Fruit fly (Drosophila melanogaster) whole organism, embryonic: Measurements from ENCODE around the gene CG13002.

Source experiments
- Atf-2 ChIP-seq: fragments of 200-800 bp; sonication (Bioruptor generic); optimal IDR thresholded peaks from 2 replicates; lab custom pipeline; 2016; ENCODE audit warnings: missing biosample characterization, missing genetic modification characterization
- B-H2 ChIP-seq: fragments of 200-800 bp; sonication (Bioruptor generic); optimal IDR thresholded peaks from 2 replicates; lab custom pipeline; 2018; ENCODE audit warnings: missing biosample characterization, mild to moderate bottlenecking, missing genetic modification characterization
- Bgb ChIP-seq: fragments of 200-800 bp; sonication (Bioruptor generic); IDR thresholded peaks from 2 replicates; pipeline ENCODE4 v1.3.6; 2022; ENCODE audit warnings: missing biosample characterization, missing genetic modification characterization; ENCODE audit not compliant: partially characterized antibody
- Blimp-1 ChIP-seq: fragments of 200-800 bp; sonication (Bioruptor generic); optimal IDR thresholded peaks from 3 replicates; lab custom pipeline; 2018; ENCODE audit warnings: missing biosample characterization, missing genetic modification characterization, mild to moderate bottlenecking, moderate library complexity, missing genetic modification reagents
- BtbVII ChIP-seq: fragments of 200-800 bp; sonication (Bioruptor generic); optimal IDR thresholded peaks from 3 replicates; lab custom pipeline; 2017; ENCODE audit warnings: missing biosample characterization, mild to moderate bottlenecking, missing genetic modification characterization
- C15 ChIP-seq: fragments of 200-800 bp; sonication (Bioruptor generic); IDR thresholded peaks from 3 replicates; pipeline ENCODE4 v1.3.6; 2022; ENCODE audit warnings: missing biosample characterization, missing genetic modification characterization
- CG10654 ChIP-seq: fragments of 200-800 bp; sonication (Bioruptor generic); optimal IDR thresholded peaks from 2 replicates; lab custom pipeline; 2016; ENCODE audit warnings: missing biosample characterization, missing genetic modification characterization
- CG11696 ChIP-seq: fragments of 200-800 bp; sonication (Bioruptor generic); IDR thresholded peaks from 2 replicates; pipeline ENCODE4 v1.3.6; 2022; ENCODE audit warnings: missing biosample characterization, missing genetic modification characterization
- CG13775 ChIP-seq: fragments of 200-800 bp; sonication (Bioruptor generic); optimal IDR thresholded peaks from 3 replicates; lab custom pipeline; 2017; ENCODE audit warnings: missing biosample characterization, mild to moderate bottlenecking, missing genetic modification characterization
- CG15011 ChIP-seq: fragments of 200-800 bp; sonication (Bioruptor generic); optimal IDR thresholded peaks from 3 replicates; lab custom pipeline; 2018; ENCODE audit warnings: missing biosample characterization, mild to moderate bottlenecking, missing genetic modification characterization
- CG1529 ChIP-seq: fragments of 200-800 bp; sonication (Bioruptor generic); optimal IDR thresholded peaks from 3 replicates; lab custom pipeline; 2018; ENCODE audit warnings: missing biosample characterization, missing genetic modification characterization
- CG15601 ChIP-seq: fragments of 200-800 bp; sonication (Bioruptor generic); optimal IDR thresholded peaks from 3 replicates; lab custom pipeline; 2019; ENCODE audit warnings: missing biosample characterization, mild to moderate bottlenecking, missing genetic modification characterization, moderate library complexity
- CG16863 ChIP-seq: fragments of 200-800 bp; sonication (Bioruptor generic); optimal IDR thresholded peaks from 3 replicates; lab custom pipeline; 2016; ENCODE audit warnings: missing biosample characterization, missing genetic modification characterization
- CG17186 ChIP-seq: fragments of 200-800 bp; sonication (Bioruptor generic); optimal IDR thresholded peaks from 3 replicates; lab custom pipeline; 2017; ENCODE audit warnings: missing biosample characterization, missing genetic modification reagents, missing genetic modification characterization
- CG17829 ChIP-seq: fragments of 200-800 bp; optimal IDR thresholded peaks from 2 replicates; lab custom pipeline; 2019; ENCODE audit warnings: missing biosample characterization, mild to moderate bottlenecking, missing genetic modification characterization, moderate library complexity
- CG18599 ChIP-seq: fragments of 200-800 bp; sonication (Bioruptor generic); optimal IDR thresholded peaks from 3 replicates; lab custom pipeline; 2017; ENCODE audit warnings: missing biosample characterization, missing genetic modification characterization, mild to moderate bottlenecking, moderate library complexity, missing genetic modification reagents
- CG2116 ChIP-seq: fragments of 200-800 bp; sonication (Bioruptor generic); optimal IDR thresholded peaks from 3 replicates; lab custom pipeline; 2018; ENCODE audit warnings: missing biosample characterization, mild to moderate bottlenecking, missing genetic modification characterization
- CG3838 ChIP-seq: fragments of 200-800 bp; sonication (Bioruptor generic); optimal IDR thresholded peaks from 3 replicates; lab custom pipeline; 2016; ENCODE audit warnings: missing biosample characterization, missing genetic modification characterization
- CG6765 ChIP-seq: fragments of 200-800 bp; sonication (Bioruptor generic); optimal IDR thresholded peaks from 3 replicates; lab custom pipeline; 2017; ENCODE audit warnings: missing biosample characterization, mild to moderate bottlenecking, missing genetic modification characterization
- CG8290 ChIP-seq, 3 experiments: fragments of 200-800 bp; sonication (Bioruptor generic); optimal IDR thresholded peaks; 2 replicates each; lab custom pipeline; 2016 to 2019; ENCODE audit warnings: missing biosample characterization in 3 of 3, missing genetic modification characterization in 3 of 3, mild to moderate bottlenecking in 2 of 3, moderate library complexity in 1 of 3
- CG8924 ChIP-seq: fragments of 200-800 bp; optimal IDR thresholded peaks from 3 replicates; lab custom pipeline; 2019; ENCODE audit warnings: missing biosample characterization, mild to moderate bottlenecking, missing genetic modification characterization, moderate library complexity
- Chrac-16 ChIP-seq: fragments of 200-800 bp; sonication (Bioruptor generic); optimal IDR thresholded peaks from 3 replicates; lab custom pipeline; 2016; ENCODE audit warnings: missing biosample characterization, missing genetic modification characterization
- Dip3 ChIP-seq: fragments of 200-800 bp; sonication (Bioruptor generic); optimal IDR thresholded peaks from 3 replicates; lab custom pipeline; 2016; ENCODE audit warnings: missing biosample characterization, missing genetic modification characterization
- Drgx ChIP-seq: fragments of 200-800 bp; sonication (Bioruptor generic); IDR thresholded peaks from 2 replicates; pipeline ENCODE4 v1.3.6; 2022; ENCODE audit warnings: missing biosample characterization, missing genetic modification characterization
- Fer2 ChIP-seq: fragments of 200-800 bp; sonication (Bioruptor generic); optimal IDR thresholded peaks from 2 replicates; lab custom pipeline; 2018; ENCODE audit warnings: missing biosample characterization, mild to moderate bottlenecking, missing genetic modification characterization, moderate library complexity
- HLH3B ChIP-seq: fragments of 200-800 bp; sonication (Bioruptor generic); IDR thresholded peaks from 2 replicates; pipeline ENCODE4 v1.3.6; 2022; ENCODE audit warnings: missing biosample characterization, missing genetic modification characterization
- NC2β ChIP-seq: fragments of 200-800 bp; sonication (Bioruptor generic); optimal IDR thresholded peaks from 2 replicates; lab custom pipeline; 2016; ENCODE audit warnings: missing biosample characterization, missing genetic modification characterization
- Oli ChIP-seq: fragments of 200-800 bp; sonication (Bioruptor generic); optimal IDR thresholded peaks from 2 replicates; lab custom pipeline; 2018; ENCODE audit warnings: missing biosample characterization, mild to moderate bottlenecking, missing genetic modification characterization, moderate library complexity
- Ptx1 ChIP-seq: fragments of 200-800 bp; sonication (Bioruptor generic); IDR thresholded peaks from 2 replicates; pipeline ENCODE4 v1.3.6; 2022; ENCODE audit warnings: missing biosample characterization, missing genetic modification characterization
- Rfx ChIP-seq: fragments of 200-800 bp; sonication (Bioruptor generic); IDR thresholded peaks from 2 replicates; pipeline ENCODE4 v1.3.6; 2022; ENCODE audit warnings: missing biosample characterization, missing genetic modification characterization
- Ssrp ChIP-seq: fragments of 200-800 bp; sonication (Bioruptor generic); optimal IDR thresholded peaks from 2 replicates; lab custom pipeline; 2018; ENCODE audit warnings: missing biosample characterization, mild to moderate bottlenecking, missing genetic modification characterization, moderate library complexity
- Usf ChIP-seq: fragments of 200-800 bp; sonication (Bioruptor generic); optimal IDR thresholded peaks from 2 replicates; lab custom pipeline; 2017; ENCODE audit warnings: missing genotype, missing biosample characterization, missing genetic modification characterization
- abd-A ChIP-seq: fragments of 200-800 bp; sonication (Bioruptor generic); optimal IDR thresholded peaks from 3 replicates; lab custom pipeline; 2019; ENCODE audit warnings: missing biosample characterization, mild to moderate bottlenecking, missing genetic modification characterization, moderate library complexity
- bigmax ChIP-seq: fragments of 200-800 bp; sonication (Bioruptor generic); optimal IDR thresholded peaks from 2 replicates; lab custom pipeline; 2018; ENCODE audit warnings: missing biosample characterization, mild to moderate bottlenecking, missing genetic modification characterization
- bowl ChIP-seq: fragments of 200-800 bp; sonication (Bioruptor generic); IDR thresholded peaks from 2 replicates; pipeline ENCODE4 v1.3.6; 2022; ENCODE audit warnings: missing biosample characterization, missing genetic modification characterization
- crp ChIP-seq, 2 experiments: fragments of 200-800 bp; sonication (Bioruptor generic); optimal IDR thresholded peaks; 2 replicates in 1 of 2; 3 replicates in 1 of 2; lab custom pipeline; 2017; ENCODE audit warnings: missing biosample characterization in 2 of 2, missing genetic modification characterization in 2 of 2, mild to moderate bottlenecking in 1 of 2, moderate library complexity in 1 of 2
- dmrt11E ChIP-seq: fragments of 200-800 bp; sonication (Bioruptor generic); optimal IDR thresholded peaks from 3 replicates; lab custom pipeline; 2018; ENCODE audit warnings: missing biosample characterization, mild to moderate bottlenecking, missing genetic modification characterization, moderate library complexity
- eyg ChIP-seq: fragments of 200-800 bp; sonication (Bioruptor generic); optimal IDR thresholded peaks from 3 replicates; lab custom pipeline; 2016; ENCODE audit warnings: missing biosample characterization, missing genetic modification characterization
- fru ChIP-seq: fragments of >200 bp; optimal IDR thresholded peaks from 2 replicates; lab custom pipeline; 2017
- hth ChIP-seq: fragments of >200 bp; optimal IDR thresholded peaks from 2 replicates; lab custom pipeline; 2017; ENCODE audit warnings: inconsistent platforms
- lola ChIP-seq, 3 experiments: fragments of >200 bp in 2 of 3; fragments of 200-800 bp in 1 of 3; sonication (Bioruptor generic) in 1 of 3; optimal IDR thresholded peaks; 2 replicates each; lab custom pipeline; 2017 to 2019; ENCODE audit warnings: missing biosample characterization in 3 of 3, missing genetic modification characterization in 3 of 3, mild to moderate bottlenecking in 1 of 3, moderate library complexity in 1 of 3
- maf-S ChIP-seq: fragments of 200-800 bp; sonication (Bioruptor generic); optimal IDR thresholded peaks from 2 replicates; lab custom pipeline; 2016; ENCODE audit warnings: missing biosample characterization, missing genetic modification characterization
- mirr ChIP-seq: fragments of 200-800 bp; sonication (Bioruptor generic); optimal IDR thresholded peaks from 3 replicates; lab custom pipeline; 2018; ENCODE audit warnings: missing biosample characterization, mild to moderate bottlenecking, missing genetic modification characterization
- org-1 ChIP-seq: fragments of 200-800 bp; sonication (Bioruptor generic); optimal IDR thresholded peaks from 2 replicates; lab custom pipeline; 2017; ENCODE audit warnings: missing biosample characterization, missing genetic modification characterization
- pfk ChIP-seq: fragments of 200-800 bp; sonication (Bioruptor generic); optimal IDR thresholded peaks from 2 replicates; lab custom pipeline; 2018; ENCODE audit warnings: missing biosample characterization, mild to moderate bottlenecking, missing genetic modification characterization, moderate library complexity
- scrt ChIP-seq: fragments of 200-800 bp; sonication (Bioruptor generic); optimal IDR thresholded peaks from 2 replicates; lab custom pipeline; 2018; ENCODE audit warnings: missing biosample characterization, mild to moderate bottlenecking, missing genetic modification characterization, moderate library complexity
- sima ChIP-seq: fragments of 200-800 bp; sonication (Bioruptor generic); optimal IDR thresholded peaks from 2 replicates; lab custom pipeline; 2016; ENCODE audit warnings: missing biosample characterization, missing genetic modification characterization
- slbo ChIP-seq: fragments of 200-800 bp; sonication (Bioruptor generic); IDR thresholded peaks from 2 replicates; pipeline ENCODE4 v1.3.6; 2022; ENCODE audit warnings: missing biosample characterization, missing genetic modification characterization
- tup ChIP-seq: fragments of 200-800 bp; sonication (Bioruptor generic); optimal IDR thresholded peaks from 2 replicates; lab custom pipeline; 2016; ENCODE audit warnings: missing biosample characterization, mild to moderate bottlenecking, missing genetic modification characterization, moderate library complexity
- unpg ChIP-seq: fragments of 200-800 bp; sonication (Bioruptor generic); optimal IDR thresholded peaks from 3 replicates; lab custom pipeline; 2018; ENCODE audit warnings: missing biosample characterization, mild to moderate bottlenecking, missing genetic modification characterization, moderate library complexity
- zfh2 ChIP-seq: fragments of 200-800 bp; sonication (Bioruptor generic); optimal IDR thresholded peaks from 2 replicates; lab custom pipeline; 2016; ENCODE audit warnings: missing biosample characterization, missing genetic modification characterization

CG13002 gene

dm6 chrX:16873053-16873452 lies 16.6 kb upstream of the CG13002 start (continued):
- TF ChIP-seq abd-A (tag; lab: Kevin White, UChicago) (no peak), bowl (no peak), BtbVII (GFP tag; lab: Kevin White, UChicago) (no peak), hth (no peak), CG1529 (peak; percentile 10), Atf-2 (GFP tag; lab: Kevin White, UChicago) (no peak), dmrt11E (peak; percentile 16), scrt (GFP tag; lab: Kevin White, UChicago) (no peak), maf-S (no peak), org-1 (GFP tag; lab: Kevin White, UChicago) (no peak), mirr (GFP tag; lab: Kevin White, UChicago) (no peak), Ptx1 (GFP tag; lab: Robert Waterston, UW) (0 out of 2 replicates have a peak, but pooled peaks have one; percentile 21), eyg (GFP tag; lab: Kevin White, UChicago) (no peak), CG15011 (no peak), tup (GFP tag; lab: Kevin White, UChicago) (no peak), CG17829 (tag; lab: Kevin White, UChicago) (peak; percentile 1), CG17186 (GFP tag; lab: Kevin White, UChicago) (no peak), CG15601 (peak; percentile 12), CG13775 (GFP tag; lab: Kevin White, UChicago) (no peak), Blimp-1 (GFP tag; lab: Kevin White, UChicago) (peak; percentile 36), CG6765 (GFP tag; lab: Kevin White, UChicago) (no peak), sima (GFP tag; lab: Kevin White, UChicago) (no peak), CG16863 (GFP tag; lab: Kevin White, UChicago) (no peak), slbo (GFP tag; lab: Robert Waterston, UW) (no peak), Drgx (GFP tag; lab: Robert Waterston, UW) (peak; percentile 53; the same call in 1 of the 2 replicates), CG18599 (GFP tag; lab: Kevin White, UChicago) (no peak), zfh2 (GFP tag; lab: Kevin White, UChicago) (no peak), C15 (no peak), Ssrp (tag; lab: Kevin White, UChicago) (peak; percentile 16), CG10654 (GFP tag; lab: Kevin White, UChicago) (no peak), CG8924 (tag; lab: Kevin White, UChicago) (peak; percentile 8), Fer2 (tag; lab: Kevin White, UChicago) (no peak), HLH3B (GFP tag; lab: Robert Waterston, UW) (no peak), lola (GFP tag; optimal IDR thresholded peaks at IDR 0.05; lab: Kevin White, UChicago) (peak in 1 of 3 experiments; percentile 6), CG8290 (GFP tag; optimal IDR thresholded peaks at IDR 0.05; lab: Kevin White, UChicago) (no peak), CG8290 (tag; optimal IDR thresholded peaks at IDR 0.05; lab: Kevin White, UChicago) (no peak), CG2116 (GFP tag; lab: Kevin White, UChicago) (no peak), Chrac-16 (GFP tag; lab: Kevin White, UChicago) (no peak), bigmax (GFP tag; lab: Kevin White, UChicago) (no peak), fru (lab: Kevin White, UChicago) (no peak), CG11696 (GFP tag; lab: Robert Waterston, UW) (no peak), Dip3 (GFP tag; lab: Kevin White, UChicago) (no peak), NC2β (GFP tag; lab: Kevin White, UChicago) (no peak), crp (GFP tag; optimal IDR thresholded peaks at IDR 0.05; lab: Kevin White, UChicago) (no peak), pfk (GFP tag; lab: Kevin White, UChicago) (no peak), Bgb (GFP tag; lab: Robert Waterston, UW) (no peak), Usf (GFP tag; lab: Kevin White, UChicago) (no peak), Rfx (GFP tag; lab: Robert Waterston, UW) (no peak), Oli (tag; lab: Kevin White, UChicago) (peak; percentile 38), CG3838 (GFP tag; lab: Kevin White, UChicago) (no peak), B-H2 (GFP tag; lab: Kevin White, UChicago) (no peak), unpg (GFP tag; lab: Kevin White, UChicago) (peak; percentile 6)
